ENCODE assay signal across 4 worm cellular contexts in the genomic region with DNA sequence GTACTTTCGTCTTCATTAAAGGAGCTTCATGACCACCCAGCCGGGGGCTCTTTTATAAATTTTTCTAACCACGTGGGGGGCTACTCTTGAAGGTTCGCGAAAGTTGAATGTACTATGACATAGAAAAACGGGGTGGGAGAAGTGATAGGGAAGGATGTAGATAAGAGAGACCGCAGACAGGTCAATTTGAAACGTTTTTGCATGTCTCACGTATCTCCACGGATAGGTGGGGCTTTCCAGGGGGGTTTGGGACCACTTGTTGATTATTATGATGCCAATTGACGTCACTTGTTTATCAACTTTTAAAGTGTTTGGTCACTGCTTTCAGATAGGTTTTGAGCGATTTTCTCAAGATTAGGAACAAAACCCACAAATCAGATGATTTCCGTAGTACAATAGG.
A peak's percentile ranks its signal among the peaks of the same experiment; 100 is the strongest.
TF ChIP-seq lines count a peak whose summit lies in the region.

No protein-coding gene starts in this region.

TF ChIP-seq in whole organism, L1 larva, 84 proteins besides CTCF, POLR2A, EP300 and RAD21 (continued from another document):
- peak; percentile 31 for TF ChIP-seq lin-39 (tag; optimal IDR thresholded peaks at IDR 0.05; lab: Kevin White, UChicago)
- TF ChIP-seq lin-14 (GFP tag; optimal IDR thresholded peaks at IDR 0.05; lab: Kevin White, UChicago), result peak; percentile 75
- peak; percentile 10 for TF ChIP-seq tbx-2 (tag; optimal IDR thresholded peaks at IDR 0.05; lab: Kevin White, UChicago)
- no peak for TF ChIP-seq jun-1 (tag; optimal IDR thresholded peaks at IDR 0.05; lab: Kevin White, UChicago)
- TF ChIP-seq nhr-20 (tag; optimal IDR thresholded peaks at IDR 0.05; lab: Kevin White, UChicago), result peak; percentile 73
- TF ChIP-seq nhr-85 (tag; lab: Kevin White, UChicago), result peak; percentile 62
- peak; percentile 23 for TF ChIP-seq blmp-1 (tag; optimal IDR thresholded peaks at IDR 0.05; lab: Kevin White, UChicago)
- peak; percentile 13 for TF ChIP-seq C16A3.4 (tag; optimal IDR thresholded peaks at IDR 0.05; lab: Kevin White, UChicago)
- peak in 1 of 2 experiments; percentile 71 for TF ChIP-seq mdl-1 (tag; optimal IDR thresholded peaks at IDR 0.05; lab: Kevin White, UChicago)
- peak; percentile 11 to 32 for TF ChIP-seq lsy-2 (tag; optimal IDR thresholded peaks at IDR 0.05; lab: Kevin White, UChicago)
- TF ChIP-seq unc-62 (GFP tag; optimal IDR thresholded peaks at IDR 0.05; lab: Kevin White, UChicago), result no peak
- TF ChIP-seq unc-130 (tag; optimal IDR thresholded peaks at IDR 0.05; lab: Kevin White, UChicago), result peak; percentile 77
- TF ChIP-seq rnt-1 (tag; optimal IDR thresholded peaks at IDR 0.05; lab: Kevin White, UChicago), result peak; percentile 26
- peak; percentile 24 for TF ChIP-seq nhr-47 (tag; optimal IDR thresholded peaks at IDR 0.05; lab: Kevin White, UChicago)
- peak; percentile 22 for TF ChIP-seq swsn-7 (tag; optimal IDR thresholded peaks at IDR 0.05; lab: Kevin White, UChicago)
- no peak for TF ChIP-seq hlh-17 (GFP tag; optimal IDR thresholded peaks at IDR 0.05; lab: Kevin White, UChicago; ENCODE audit: borderline replicate concordance)
- TF ChIP-seq nhr-71 (tag; optimal IDR thresholded peaks at IDR 0.05; lab: Kevin White, UChicago), result peak; percentile 89

TF ChIP-seq in whole organism, L2 larva, 48 proteins besides CTCF, POLR2A, EP300 and RAD21 (continued from another document):
- TF ChIP-seq nhr-6 (tag; optimal IDR thresholded peaks at IDR 0.05; lab: Kevin White, UChicago), result no peak
- no peak for TF ChIP-seq dmd-4 (tag; optimal IDR thresholded peaks at IDR 0.05; lab: Kevin White, UChicago)
- TF ChIP-seq F13H6.1 (tag; optimal IDR thresholded peaks at IDR 0.05; lab: Kevin White, UChicago), result peak; percentile 82
- no peak for TF ChIP-seq ZK546.5 (tag; optimal IDR thresholded peaks at IDR 0.05; lab: Kevin White, UChicago)
- TF ChIP-seq R02D3.7 (tag; optimal IDR thresholded peaks at IDR 0.05; lab: Kevin White, UChicago), result no peak
- no peak for TF ChIP-seq unc-55 (GFP tag; optimal IDR thresholded peaks at IDR 0.05; lab: Kevin White, UChicago)
- TF ChIP-seq snpc-4 (tag; optimal IDR thresholded peaks at IDR 0.05; lab: Kevin White, UChicago), result no peak
- TF ChIP-seq ama-1 (optimal IDR thresholded peaks at IDR 0.05; lab: Kevin White, UChicago), result no peak
- TF ChIP-seq peb-1 (tag; optimal IDR thresholded peaks at IDR 0.05; lab: Kevin White, UChicago), result no peak
- peak in 1 of 2 experiments; percentile 41 for TF ChIP-seq lsy-2 (tag; optimal IDR thresholded peaks at IDR 0.05; lab: Kevin White, UChicago)
- peak; percentile 52 for TF ChIP-seq ztf-4 (tag; optimal IDR thresholded peaks at IDR 0.05; lab: Kevin White, UChicago)
- TF ChIP-seq nhr-12 (tag; optimal IDR thresholded peaks at IDR 0.05; lab: Kevin White, UChicago), result no peak
- TF ChIP-seq C34F6.9 (tag; optimal IDR thresholded peaks at IDR 0.05; lab: Kevin White, UChicago), result peak; percentile 26

TF ChIP-seq in whole organism, L3 larva, 47 proteins besides CTCF, POLR2A, EP300 and RAD21 (continued from another document):
- TF ChIP-seq egl-27 (tag; optimal IDR thresholded peaks at IDR 0.05; lab: Kevin White, UChicago) (no peak), nhr-77 (tag; optimal IDR thresholded peaks at IDR 0.05; lab: Kevin White, UChicago) (no peak), ZK546.5 (tag; optimal IDR thresholded peaks at IDR 0.05; lab: Kevin White, UChicago) (no peak), mdl-1 (tag; optimal IDR thresholded peaks at IDR 0.05; lab: Kevin White, UChicago) (no peak), fkh-10 (GFP tag; optimal IDR thresholded peaks at IDR 0.05; lab: Kevin White, UChicago) (no peak), elt-2 (tag; optimal IDR thresholded peaks at IDR 0.05; lab: Kevin White, UChicago) (no peak), aly-2 (tag; optimal IDR thresholded peaks at IDR 0.05; lab: Kevin White, UChicago) (no peak), jun-1 (tag; optimal IDR thresholded peaks at IDR 0.05; lab: Kevin White, UChicago) (no peak), nhr-28 (tag; optimal IDR thresholded peaks at IDR 0.05; lab: Kevin White, UChicago) (no peak), lsy-12 (tag; optimal IDR thresholded peaks at IDR 0.05; lab: Kevin White, UChicago) (no peak), mml-1 (tag; optimal IDR thresholded peaks at IDR 0.05; lab: Kevin White, UChicago) (no peak), elt-3 (tag; optimal IDR thresholded peaks at IDR 0.05; lab: Kevin White, UChicago) (no peak), tbx-2 (tag; optimal IDR thresholded peaks at IDR 0.05; lab: Kevin White, UChicago) (no peak)
TF ChIP-seq in whole organism, L3 larva: peak in this region for 3.

TF ChIP-seq in whole organism, L4 larva, 104 proteins besides CTCF, POLR2A, EP300 and RAD21 (continued from another document):
- TF ChIP-seq hlh-30 (tag; optimal IDR thresholded peaks at IDR 0.05; lab: Kevin White, UChicago; ENCODE audit: insufficient read depth) (peak; percentile 65), ztf-7 (tag; optimal IDR thresholded peaks at IDR 0.05; lab: Kevin White, UChicago) (no peak), madf-9 (GFP tag; conservative IDR thresholded peaks at IDR 0.05; lab: Robert Waterston, UW) (no peak), zip-2 (tag; optimal IDR thresholded peaks at IDR 0.05; lab: Kevin White, UChicago) (no peak), dpl-1 (GFP tag; optimal IDR thresholded peaks at IDR 0.05; lab: Kevin White, UChicago) (no peak), sdz-12 (GFP tag; optimal IDR thresholded peaks at IDR 0.05; lab: Kevin White, UChicago) (no peak), zfp-3 (GFP tag; conservative IDR thresholded peaks at IDR 0.05; lab: Robert Waterston, UW) (peak; percentile 61), D1046.2 (GFP tag; IDR thresholded peaks at IDR 0.05; lab: Robert Waterston, UW) (no peak), snpc-4 (tag; optimal IDR thresholded peaks at IDR 0.05; lab: Kevin White, UChicago) (no peak), Y75B8A.6 (GFP tag; IDR thresholded peaks at IDR 0.05; lab: Robert Waterston, UW) (no peak), aly-2 (tag; optimal IDR thresholded peaks at IDR 0.05; lab: Kevin White, UChicago) (no peak), lir-3 (tag; optimal IDR thresholded peaks at IDR 0.05; lab: Kevin White, UChicago) (no peak), mdl-1 (tag; optimal IDR thresholded peaks at IDR 0.05; lab: Kevin White, UChicago) (peak in 1 of 2 experiments; percentile 18), Y48G9A.11 (GFP tag; IDR thresholded peaks at IDR 0.05; lab: Robert Waterston, UW) (no peak), attf-4 (tag; optimal IDR thresholded peaks at IDR 0.05; lab: Kevin White, UChicago) (no peak), ceh-44 (GFP tag; IDR thresholded peaks at IDR 0.05; lab: Robert Waterston, UW) (no peak), daf-16 (GFP tag; optimal IDR thresholded peaks at IDR 0.05; lab: Kevin White, UChicago) (peak in 1 of 2 experiments; percentile 86), daf-16 (tag; optimal IDR thresholded peaks at IDR 0.05; lab: Kevin White, UChicago) (peak; percentile 35), egl-27 (tag; optimal IDR thresholded peaks at IDR 0.05; lab: Kevin White, UChicago) (no peak), hlh-11 (tag; optimal IDR thresholded peaks at IDR 0.05; lab: Kevin White, UChicago) (peak; percentile 67), R02D3.7 (tag; optimal IDR thresholded peaks at IDR 0.05; lab: Kevin White, UChicago) (no peak), aha-1 (tag; lab: Kevin White, UChicago) (peak; percentile 87), ZK546.5 (tag; optimal IDR thresholded peaks at IDR 0.05; lab: Kevin White, UChicago) (no peak), hif-1 (tag; optimal IDR thresholded peaks at IDR 0.05; lab: Kevin White, UChicago) (peak; percentile 6 to 92), ces-1 (GFP tag; optimal IDR thresholded peaks at IDR 0.05; lab: Kevin White, UChicago) (no peak), F44E2.7 (GFP tag; IDR thresholded peaks at IDR 0.05; lab: Robert Waterston, UW) (no peak), nhr-6 (tag; optimal IDR thresholded peaks at IDR 0.05; lab: Kevin White, UChicago) (no peak), lin-39 (tag; optimal IDR thresholded peaks at IDR 0.05; lab: Kevin White, UChicago) (no peak), dmd-8 (GFP tag; IDR thresholded peaks at IDR 0.05; lab: Robert Waterston, UW) (no peak), mxl-3 (GFP tag; optimal IDR thresholded peaks at IDR 0.05; lab: Kevin White, UChicago) (no peak), mdt-29 (GFP tag; IDR thresholded peaks at IDR 0.05; lab: Robert Waterston, UW) (peak; percentile 64; the same call in 1 of the 2 replicates), Y105C5A.15 (GFP tag; IDR thresholded peaks at IDR 0.05; lab: Robert Waterston, UW) (no peak), hmg-1.1 (GFP tag; IDR thresholded peaks at IDR 0.05; lab: Robert Waterston, UW) (no peak), Y5F2A.4 (GFP tag; optimal IDR thresholded peaks at IDR 0.05; lab: Kevin White, UChicago) (no peak), F10B5.3 (tag; optimal IDR thresholded peaks at IDR 0.05; lab: Kevin White, UChicago) (no peak), nhr-10 (tag; optimal IDR thresholded peaks at IDR 0.05; lab: Kevin White, UChicago) (no peak), saeg-2 (GFP tag; IDR thresholded peaks at IDR 0.05; lab: Robert Waterston, UW) (no peak), ztf-11 (tag; optimal IDR thresholded peaks at IDR 0.05; lab: Kevin White, UChicago) (no peak), arid-1 (GFP tag; conservative IDR thresholded peaks at IDR 0.05; lab: Robert Waterston, UW) (no peak), nhr-25 (tag; optimal IDR thresholded peaks at IDR 0.05; lab: Kevin White, UChicago; ENCODE audit: borderline replicate concordance, insufficient read depth) (no peak), lim-7 (GFP tag; IDR thresholded peaks at IDR 0.05; lab: Robert Waterston, UW) (no peak), duxl-1 (tag; optimal IDR thresholded peaks at IDR 0.05; lab: Kevin White, UChicago; ENCODE audit: poor library complexity) (peak; percentile 9), pqm-1 (tag; optimal IDR thresholded peaks at IDR 0.05; lab: Kevin White, UChicago) (no peak), gei-8 (GFP tag; optimal IDR thresholded peaks at IDR 0.05; lab: Kevin White, UChicago) (no peak), unc-62 (GFP tag; optimal IDR thresholded peaks at IDR 0.05 in 1 of 2; lab: Kevin White, UChicago) (peak in 1 of 2 experiments; percentile 36), unc-62 (tag; optimal IDR thresholded peaks at IDR 0.05; lab: Kevin White, UChicago) (no peak), nhr-237 (tag; optimal IDR thresholded peaks at IDR 0.05; lab: Kevin White, UChicago) (no peak)
